Fruit fly (Drosophila melanogaster) whole organism, adult: Measurements from ENCODE around the gene CG11737.

Experiments
- CG14711 ChIP-seq: fragments of 200-800 bp; sonication (Bioruptor generic); optimal IDR thresholded peaks from 2 replicates; lab custom pipeline; 2018; ENCODE audit warnings: missing biosample characterization, mild to moderate bottlenecking, missing genetic modification characterization, moderate library complexity
- kay ChIP-seq: fragments of 200-800 bp; sonication (Bioruptor generic); peaks from one replicate; lab custom pipeline; 2016; ENCODE audit warnings: missing biosample characterization, missing genetic modification characterization, borderline replicate concordance
- pad ChIP-seq: fragments of 200-800 bp; sonication (Bioruptor generic); optimal IDR thresholded peaks from 3 replicates; lab custom pipeline; 2017; ENCODE audit warnings: missing biosample characterization, missing genetic modification characterization, mild to moderate bottlenecking, moderate library complexity, missing genetic modification reagents

DNA sequence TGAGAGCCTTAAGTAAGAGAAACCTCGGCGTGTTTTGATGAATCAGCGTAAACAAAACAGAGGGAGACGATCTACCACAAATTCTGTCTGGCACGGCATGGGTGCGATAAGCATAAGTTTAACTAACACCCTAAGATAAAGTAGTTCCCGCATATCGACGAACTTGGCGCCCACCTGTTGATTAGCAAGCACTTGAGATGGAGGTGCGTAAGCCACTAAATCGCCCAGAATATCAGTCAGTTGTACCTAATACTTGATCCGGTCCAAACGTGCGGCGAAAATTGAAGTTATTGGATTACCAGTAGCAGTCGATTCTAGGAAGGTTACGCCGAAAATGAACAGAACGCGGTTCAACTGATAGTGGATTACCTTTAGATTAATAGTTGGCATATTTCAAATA lies 3.8 kb downstream of the CG11737 start, which contains the start of gene CG31454:
- TF ChIP-seq CG14711 (tag; lab: Kevin White, UChicago), result no peak
- TF ChIP-seq pad (GFP tag; lab: Kevin White, UChicago), result no peak
- no peak for TF ChIP-seq kay (GFP tag; lab: Kevin White, UChicago)
